Fruit fly (Drosophila melanogaster) whole organism, wandering third instar larva: ENCODE measurements around the gene CAHbeta.

Experiments
- CG32264 ChIP-seq: fragments of 200-800 bp; sonication (Bioruptor generic); optimal IDR thresholded peaks from 2 replicates; lab custom pipeline; 2016; ENCODE audit warnings: missing biosample characterization, missing genetic modification characterization
- Dfd ChIP-seq: fragments of >200 bp; optimal IDR thresholded peaks from 2 replicates; lab custom pipeline; 2017; ENCODE audit warnings: missing biosample characterization, missing genetic modification characterization
- GATAd ChIP-seq: sonication (Bioruptor generic); optimal IDR thresholded peaks from 2 replicates; lab custom pipeline; 2016; ENCODE audit warnings: missing biosample characterization, missing genetic modification characterization
- HLH106 ChIP-seq: fragments of 200-800 bp; optimal IDR thresholded peaks from 3 replicates; lab custom pipeline; 2019; ENCODE audit warnings: missing biosample characterization, mild to moderate bottlenecking, missing genetic modification characterization, moderate library complexity
- Hr83 ChIP-seq: fragments of 200-300 bp; sonication (Bioruptor generic); optimal IDR thresholded peaks from 2 replicates; lab custom pipeline; 2016; ENCODE audit warnings: missing biosample characterization, mild to moderate bottlenecking, missing genetic modification characterization, moderate library complexity; ENCODE audit not compliant: poor library complexity, severe bottlenecking
- Jra ChIP-seq: sonication (Bioruptor generic); optimal IDR thresholded peaks from 2 replicates; lab custom pipeline; 2016; ENCODE audit warnings: missing biosample characterization, missing genetic modification characterization
- Mio ChIP-seq: sonication (Bioruptor generic); optimal IDR thresholded peaks from 2 replicates; lab custom pipeline; 2016; ENCODE audit warnings: missing biosample characterization, missing genetic modification characterization
- Myc ChIP-seq: fragments of >200 bp; optimal IDR thresholded peaks from 2 replicates; lab custom pipeline; 2017
- N ChIP-seq: fragments of >200 bp; optimal IDR thresholded peaks from 2 replicates; lab custom pipeline; 2018; ENCODE audit warnings: missing biosample characterization, missing external identifiers, missing genetic modification characterization
- OdsH ChIP-seq: fragments of 200-800 bp; sonication (Bioruptor generic); optimal IDR thresholded peaks from 2 replicates; lab custom pipeline; 2016; ENCODE audit warnings: missing biosample characterization, mild to moderate bottlenecking, missing genetic modification characterization
- Rel ChIP-seq, 2 experiments: fragments of 200-800 bp; sonication (Bioruptor generic) in 1 of 2; optimal IDR thresholded peaks; 2 replicates in 1 of 2; 3 replicates in 1 of 2; lab custom pipeline; 2016 to 2019; ENCODE audit warnings: mild to moderate bottlenecking in 2 of 2, missing biosample characterization in 2 of 2, missing genetic modification characterization in 2 of 2, moderate library complexity in 1 of 2
- Sp1 ChIP-seq: fragments of 200-800 bp; sonication (Bioruptor generic); optimal IDR thresholded peaks from 3 replicates; lab custom pipeline; 2019; ENCODE audit warnings: missing biosample characterization, mild to moderate bottlenecking, missing genetic modification characterization, moderate library complexity
- Vsx2 ChIP-seq: fragments of 200-300, 225-300 bp; sonication (Bioruptor generic); optimal IDR thresholded peaks from 2 replicates; lab custom pipeline; 2018; ENCODE audit warnings: missing biosample characterization, missing genetic modification characterization; ENCODE audit not compliant: partially characterized antibody
- brk ChIP-seq: fragments of 200-800 bp; sonication (Bioruptor generic); optimal IDR thresholded peaks from 2 replicates; lab custom pipeline; 2016; ENCODE audit warnings: missing biosample characterization, mild to moderate bottlenecking, missing genetic modification characterization
- dmrt93B ChIP-seq: fragments of 200-800 bp; sonication (Bioruptor generic); optimal IDR thresholded peaks from 2 replicates; lab custom pipeline; 2018; ENCODE audit warnings: missing biosample characterization, mild to moderate bottlenecking, missing genetic modification characterization
- dsf ChIP-seq: sonication (Bioruptor generic); optimal IDR thresholded peaks from 2 replicates; lab custom pipeline; 2016; ENCODE audit warnings: missing biosample characterization, missing genetic modification characterization, borderline replicate concordance
- ey ChIP-seq: fragments of 200-800 bp; sonication (Bioruptor generic); optimal IDR thresholded peaks from 2 replicates; lab custom pipeline; 2016; ENCODE audit warnings: missing biosample characterization, missing genetic modification characterization
- foxo ChIP-seq, 2 experiments: fragments of 200-800 bp; sonication (Bioruptor generic); optimal IDR thresholded peaks; 2 replicates in 1 of 2; 3 replicates in 1 of 2; lab custom pipeline; 2016 to 2017; ENCODE audit warnings: missing biosample characterization in 2 of 2, missing genetic modification characterization in 2 of 2
- fru ChIP-seq: fragments of 200-800 bp; sonication (Bioruptor generic); optimal IDR thresholded peaks from 3 replicates; lab custom pipeline; 2016; ENCODE audit warnings: missing biosample characterization, mild to moderate bottlenecking, missing genetic modification characterization
- h ChIP-seq: fragments of 200-800 bp; sonication (Bioruptor generic); optimal IDR thresholded peaks from 3 replicates; lab custom pipeline; 2016; ENCODE audit warnings: missing biosample characterization, mild to moderate bottlenecking, missing genetic modification characterization
- lola ChIP-seq: fragments of >200 bp; optimal IDR thresholded peaks from 2 replicates; lab custom pipeline; 2017; ENCODE audit warnings: missing biosample characterization, missing genetic modification characterization
- pan ChIP-seq: fragments of >200 bp; optimal IDR thresholded peaks from 2 replicates; lab custom pipeline; 2017
- psq ChIP-seq: fragments of 200-800 bp; sonication (Bioruptor generic); optimal IDR thresholded peaks from 3 replicates; lab custom pipeline; 2017; ENCODE audit warnings: missing biosample characterization, mild to moderate bottlenecking, missing genetic modification characterization, moderate library complexity
- rgr ChIP-seq: fragments of 200-800 bp; sonication (Bioruptor generic); optimal IDR thresholded peaks from 3 replicates; lab custom pipeline; 2016; ENCODE audit warnings: missing biosample characterization, mild to moderate bottlenecking, missing genetic modification characterization
- sage ChIP-seq: fragments of 200-800 bp; sonication (Bioruptor generic); optimal IDR thresholded peaks from 2 replicates; lab custom pipeline; 2016; ENCODE audit warnings: missing biosample characterization, mild to moderate bottlenecking, missing genetic modification characterization
- sv ChIP-seq: fragments of 200-800 bp; sonication (Bioruptor generic); optimal IDR thresholded peaks from 3 replicates; lab custom pipeline; 2016; ENCODE audit warnings: missing biosample characterization, missing genetic modification characterization
- tai ChIP-seq: sonication (Bioruptor generic); optimal IDR thresholded peaks from 2 replicates; lab custom pipeline; 2016; ENCODE audit warnings: missing biosample characterization, missing genetic modification characterization
- usp ChIP-seq: fragments of >200 bp; optimal IDR thresholded peaks from 2 replicates; lab custom pipeline; 2017; ENCODE audit warnings: missing biosample characterization, missing genetic modification characterization
- woc ChIP-seq: sonication (Bioruptor generic); optimal IDR thresholded peaks from 2 replicates; lab custom pipeline; 2016; ENCODE audit warnings: missing biosample characterization, mild to moderate bottlenecking, missing genetic modification characterization

CAHbeta gene

DNA sequence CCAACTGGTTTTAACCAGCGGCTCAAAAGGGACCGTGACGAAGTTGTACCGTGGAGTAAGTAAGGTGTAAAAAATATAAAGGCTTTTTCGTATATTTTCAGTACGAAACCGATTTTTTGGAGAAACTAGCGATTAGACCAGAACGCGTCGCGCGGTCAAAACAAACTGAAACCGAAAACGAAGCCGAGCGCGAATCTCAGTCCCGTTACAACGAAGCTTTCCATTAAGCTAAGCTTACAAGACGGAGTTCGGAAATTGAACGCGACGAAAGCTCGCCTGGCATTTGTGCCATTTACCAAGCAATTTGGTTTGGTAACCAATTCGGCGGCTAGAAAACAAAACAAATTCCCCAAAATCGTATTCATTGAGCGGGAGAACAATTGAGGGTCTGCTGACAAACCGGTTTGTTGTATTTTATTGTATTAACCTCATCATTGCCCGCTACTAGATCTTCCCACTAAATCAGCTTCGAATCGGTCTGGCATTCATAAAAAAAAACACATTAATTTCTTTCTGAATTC, 21.1 kb downstream of the CAHbeta start:
- no peak for TF ChIP-seq psq (GFP tag; lab: Kevin White, UChicago)
- no peak for TF ChIP-seq Jra (GFP tag; lab: Kevin White, UChicago)
- no peak for TF ChIP-seq OdsH (GFP tag; lab: Kevin White, UChicago)
- no peak for TF ChIP-seq sv (GFP tag; lab: Kevin White, UChicago)
- no peak for TF ChIP-seq N
- TF ChIP-seq GATAd (GFP tag; lab: Kevin White, UChicago) = no peak
- TF ChIP-seq Rel (GFP tag; optimal IDR thresholded peaks at IDR 0.05; lab: Kevin White, UChicago) = no peak
- no peak for TF ChIP-seq Rel (tag; optimal IDR thresholded peaks at IDR 0.05; lab: Kevin White, UChicago)

dm6 chr3R:9002542-9002941, 21.9 kb downstream of the CAHbeta start:
- TF ChIP-seq HLH106 (tag; lab: Kevin White, UChicago) = no peak
- TF ChIP-seq Mio (GFP tag; lab: Kevin White, UChicago) = no peak
- no peak for TF ChIP-seq dsf
- no peak for TF ChIP-seq Dfd (GFP tag; lab: Kevin White, UChicago)
- TF ChIP-seq tai (GFP tag; lab: Kevin White, UChicago) = no peak
- TF ChIP-seq Sp1 = no peak
- TF ChIP-seq usp (GFP tag; lab: Kevin White, UChicago) = no peak
- TF ChIP-seq rgr = peak; percentile 24
- no peak for TF ChIP-seq pan
- TF ChIP-seq Jra (GFP tag; lab: Kevin White, UChicago) = no peak
- TF ChIP-seq woc (GFP tag; lab: Kevin White, UChicago) = no peak
- TF ChIP-seq ey = peak; percentile 10
- peak; percentile 36 for TF ChIP-seq h
- TF ChIP-seq fru (GFP tag; lab: Kevin White, UChicago) = peak; percentile 6
- peak in 1 of 2 experiments; percentile 2 for TF ChIP-seq foxo (GFP tag; optimal IDR thresholded peaks at IDR 0.05; lab: Kevin White, UChicago)
- no peak for TF ChIP-seq OdsH (GFP tag; lab: Kevin White, UChicago)
- TF ChIP-seq Vsx2 (GFP tag; lab: Kevin White, UChicago) = no peak
- no peak for TF ChIP-seq CG32264 (GFP tag; lab: Kevin White, UChicago)

DNA sequence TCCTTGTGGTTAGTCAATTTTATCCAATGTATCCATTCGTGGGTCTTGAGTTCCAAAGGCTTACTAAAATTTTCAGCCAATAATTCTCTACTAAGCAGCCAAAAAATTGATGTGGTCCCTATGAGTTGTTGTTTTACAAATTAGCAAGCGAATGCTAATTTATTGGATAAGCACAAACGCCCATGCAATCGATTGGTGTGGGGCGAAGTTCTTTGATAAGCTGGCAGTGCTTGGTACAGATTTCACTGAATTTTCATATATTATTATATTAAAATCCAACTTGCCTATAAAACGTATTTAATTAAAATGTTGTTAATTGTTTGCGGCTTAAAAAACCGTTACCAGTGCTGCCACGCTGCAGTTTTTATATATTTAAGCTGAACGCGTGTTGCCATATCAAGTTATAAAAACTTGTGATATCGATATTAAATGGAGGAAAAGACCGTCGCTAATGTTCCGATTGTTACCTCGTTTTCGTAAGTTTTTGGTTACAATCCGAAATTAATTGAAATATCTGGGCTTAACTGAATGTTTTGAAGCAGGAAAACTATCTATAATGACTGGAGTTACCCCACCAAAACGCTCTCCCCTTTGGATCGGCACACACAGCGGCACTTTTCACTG, 23.1 kb downstream of the CAHbeta start, which contains the start of the genes CG31100 and CG11980:
CG31100 (minus strand) TSS at position 51 of the 624 bp plus-strand sequence.
CG11980 (plus strand) TSS at position 418 of the 624 bp plus-strand sequence.
- TF ChIP-seq sv (GFP tag; lab: Kevin White, UChicago) (no peak), Dfd (GFP tag; lab: Kevin White, UChicago) (no peak), Rel (GFP tag; optimal IDR thresholded peaks at IDR 0.05; lab: Kevin White, UChicago) (no peak), Rel (tag; optimal IDR thresholded peaks at IDR 0.05; lab: Kevin White, UChicago) (peak; percentile 19), dsf (no peak), Jra (GFP tag; lab: Kevin White, UChicago) (no peak), fru (GFP tag; lab: Kevin White, UChicago) (no peak)
- TF ChIP-seq, all 38 proteins: peak for 1

dm6 chr3R:9006129-9006528, 25.5 kb downstream of the CAHbeta start, which contains the start of the genes Prosbeta3 and Iru:
Gene Prosbeta3 (minus strand): TSS chr3R:9006226.
Gene Iru (plus strand): TSS chr3R:9006456.
- TF ChIP-seq CG32264 (GFP tag; lab: Kevin White, UChicago) (no peak), Myc (lab: Kevin White, UChicago) (peak; percentile 7), Rel (GFP tag; optimal IDR thresholded peaks at IDR 0.05; lab: Kevin White, UChicago) (no peak), Rel (tag; optimal IDR thresholded peaks at IDR 0.05; lab: Kevin White, UChicago) (peak; percentile 21), Vsx2 (GFP tag; lab: Kevin White, UChicago) (no peak)

DNA sequence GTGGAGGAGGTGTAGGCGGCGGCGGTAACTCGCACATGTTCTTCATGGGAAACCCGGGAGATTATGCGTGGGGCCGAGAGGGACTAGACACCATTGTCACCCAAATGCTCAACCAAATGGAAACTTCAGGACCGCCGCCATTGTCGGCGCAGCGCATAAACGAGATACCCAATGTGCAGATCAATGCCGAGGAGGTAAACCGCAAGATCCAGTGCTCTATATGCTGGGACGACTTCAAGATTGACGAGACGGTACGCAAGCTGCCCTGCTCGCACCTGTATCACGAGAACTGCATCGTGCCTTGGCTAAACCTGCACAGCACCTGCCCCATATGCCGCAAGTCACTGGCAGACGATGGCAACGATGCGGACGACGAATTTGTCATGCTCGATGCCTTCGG, 26.6 kb downstream of the CAHbeta start:
- TF ChIP-seq HLH106 (tag; lab: Kevin White, UChicago) = no peak
- no peak for TF ChIP-seq usp (GFP tag; lab: Kevin White, UChicago)
- no peak for TF ChIP-seq Myc (lab: Kevin White, UChicago)
- TF ChIP-seq lola (GFP tag; lab: Kevin White, UChicago) = no peak
- TF ChIP-seq dmrt93B = no peak
- TF ChIP-seq h = no peak
- no peak for TF ChIP-seq fru (GFP tag; lab: Kevin White, UChicago)
- TF ChIP-seq CG32264 (GFP tag; lab: Kevin White, UChicago) = no peak
- TF ChIP-seq Dfd (GFP tag; lab: Kevin White, UChicago) = no peak
- TF ChIP-seq sv (GFP tag; lab: Kevin White, UChicago) = no peak
- no peak for TF ChIP-seq foxo (GFP tag; optimal IDR thresholded peaks at IDR 0.05; lab: Kevin White, UChicago)
- no peak for TF ChIP-seq ey
- TF ChIP-seq dsf = no peak
- no peak for TF ChIP-seq Hr83 (GFP tag; lab: Kevin White, UChicago)
- TF ChIP-seq rgr = no peak
- no peak for TF ChIP-seq psq (GFP tag; lab: Kevin White, UChicago)
- no peak for TF ChIP-seq sage (GFP tag; lab: Kevin White, UChicago)
- TF ChIP-seq Rel (GFP tag; optimal IDR thresholded peaks at IDR 0.05; lab: Kevin White, UChicago) = no peak
- no peak for TF ChIP-seq Rel (tag; optimal IDR thresholded peaks at IDR 0.05; lab: Kevin White, UChicago)
- no peak for TF ChIP-seq pan
- no peak for TF ChIP-seq brk (GFP tag; lab: Kevin White, UChicago)
